Fruit fly (Drosophila melanogaster) whole organism, adult: ENCODE results near the gene Or7a.
A peak's percentile ranks its signal among the peaks of the same experiment; 100 is the strongest.

Experiments
- CG11617 ChIP-seq: fragments of 200-800 bp; sonication (Bioruptor generic); optimal IDR thresholded peaks from 2 replicates; lab custom pipeline; 2017; ENCODE audit warnings: mild to moderate bottlenecking, missing biosample characterization, missing genetic modification reagents, missing genetic modification characterization
- CG12768 ChIP-seq: fragments of 200-800 bp; sonication (Bioruptor generic); optimal IDR thresholded peaks from 2 replicates; lab custom pipeline; 2017; ENCODE audit warnings: missing biosample characterization, missing genetic modification characterization, mild to moderate bottlenecking, moderate library complexity, missing genetic modification reagents
- CG14711 ChIP-seq: fragments of 200-800 bp; sonication (Bioruptor generic); optimal IDR thresholded peaks from 2 replicates; lab custom pipeline; 2018; ENCODE audit warnings: missing biosample characterization, mild to moderate bottlenecking, missing genetic modification characterization, moderate library complexity
- CG1620 ChIP-seq: fragments of 200-800 bp; sonication (Bioruptor generic); optimal IDR thresholded peaks from 2 replicates; lab custom pipeline; 2016; ENCODE audit warnings: missing biosample characterization, missing genetic modification characterization
- CG33017 ChIP-seq: fragments of 200-800 bp; sonication (Bioruptor generic); optimal IDR thresholded peaks from 2 replicates; lab custom pipeline; 2018; ENCODE audit warnings: missing biosample characterization, mild to moderate bottlenecking, missing genetic modification characterization, moderate library complexity
- CG5204 ChIP-seq: fragments of 200-800 bp; sonication (Bioruptor generic); optimal IDR thresholded peaks from 2 replicates; lab custom pipeline; 2016; ENCODE audit warnings: missing biosample characterization, missing genetic modification characterization
- CG7045 ChIP-seq: fragments of 200-800 bp; sonication (Bioruptor generic); optimal IDR thresholded peaks from 2 replicates; lab custom pipeline; 2017; ENCODE audit warnings: missing biosample characterization, mild to moderate bottlenecking, missing genetic modification characterization
- CG7101 ChIP-seq: fragments of 200-800 bp; sonication (Bioruptor generic); optimal IDR thresholded peaks from 2 replicates; lab custom pipeline; 2018; ENCODE audit warnings: missing biosample characterization, mild to moderate bottlenecking, missing genetic modification characterization, moderate library complexity
- Clk ChIP-seq: fragments of 200-800 bp; sonication (Bioruptor generic); optimal IDR thresholded peaks from 2 replicates; lab custom pipeline; 2017; ENCODE audit warnings: missing biosample characterization, missing genetic modification characterization
- Crg-1 ChIP-seq: fragments of 200-800 bp; sonication (Bioruptor generic); optimal IDR thresholded peaks from 2 replicates; lab custom pipeline; 2016; ENCODE audit warnings: missing biosample characterization, missing genetic modification characterization
- Hr96 ChIP-seq: fragments of 200-800 bp; sonication (Bioruptor generic); optimal IDR thresholded peaks from 2 replicates; lab custom pipeline; 2016; ENCODE audit warnings: missing biosample characterization, missing genetic modification characterization
- Mnt ChIP-seq: fragments of 200-800 bp; sonication (Bioruptor generic); optimal IDR thresholded peaks from 2 replicates; lab custom pipeline; 2016; ENCODE audit warnings: missing biosample characterization, mild to moderate bottlenecking, missing genetic modification characterization
- bab1 ChIP-seq: fragments of 200-800 bp; sonication (Bioruptor generic); optimal IDR thresholded peaks from 3 replicates; lab custom pipeline; 2019; ENCODE audit warnings: missing biosample characterization, mild to moderate bottlenecking, missing genetic modification characterization, moderate library complexity
- cic ChIP-seq: fragments of 200-800 bp; sonication (Bioruptor generic); optimal IDR thresholded peaks from 2 replicates; lab custom pipeline; 2017; ENCODE audit warnings: missing biosample characterization, mild to moderate bottlenecking, missing genetic modification characterization, moderate library complexity
- cnc ChIP-seq, 2 experiments: fragments of >200 bp; optimal IDR thresholded peaks; 2 replicates each; lab custom pipeline; 2017
- kay ChIP-seq: fragments of 200-800 bp; sonication (Bioruptor generic); peaks from one replicate; lab custom pipeline; 2016; ENCODE audit warnings: missing biosample characterization, missing genetic modification characterization, borderline replicate concordance
- ovo ChIP-seq: fragments of 200-800 bp; sonication (Bioruptor generic); optimal IDR thresholded peaks from 2 replicates; lab custom pipeline; 2016; ENCODE audit warnings: missing biosample characterization, missing genetic modification characterization
- pad ChIP-seq: fragments of 200-800 bp; sonication (Bioruptor generic); optimal IDR thresholded peaks from 3 replicates; lab custom pipeline; 2017; ENCODE audit warnings: missing biosample characterization, missing genetic modification characterization, mild to moderate bottlenecking, moderate library complexity, missing genetic modification reagents
- tj ChIP-seq: fragments of 200-800 bp; sonication (Bioruptor generic); optimal IDR thresholded peaks from 3 replicates; lab custom pipeline; 2017; ENCODE audit warnings: missing biosample characterization, mild to moderate bottlenecking, missing genetic modification characterization, moderate library complexity
- toe ChIP-seq: fragments of 200-800 bp; sonication (Bioruptor generic); optimal IDR thresholded peaks from 2 replicates; lab custom pipeline; 2016; ENCODE audit warnings: missing biosample characterization, missing genetic modification characterization

The Or7a gene

DNA sequence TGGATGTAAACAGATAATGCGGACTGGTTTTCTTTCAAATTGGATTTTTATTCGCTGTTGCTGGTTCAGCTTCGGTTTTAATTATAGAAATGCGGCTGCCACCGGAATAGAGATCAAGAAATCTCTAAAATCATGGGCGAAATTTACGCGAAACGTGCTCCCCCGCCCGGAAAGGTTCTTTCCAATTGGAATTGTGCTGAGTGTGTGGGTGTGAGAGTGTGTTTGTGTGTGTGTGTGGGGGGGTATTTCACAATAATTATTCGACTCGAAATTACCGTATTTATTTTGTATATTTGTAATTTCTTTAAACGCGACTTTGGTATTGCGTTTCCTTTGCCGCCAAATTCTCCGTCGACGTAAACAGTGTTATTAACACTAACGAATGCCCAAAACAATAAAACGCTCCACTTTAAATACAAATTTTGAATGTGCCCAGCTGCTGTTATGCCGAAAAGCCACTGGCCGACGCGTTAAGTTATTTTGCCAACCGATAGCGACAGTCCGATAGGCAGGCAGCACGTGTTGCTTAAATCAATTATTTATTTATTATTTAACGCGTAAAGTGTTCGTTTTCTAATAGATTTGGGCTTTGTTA is 49.7 kb downstream of the Or7a start, which contains the start of gene Gclc:
Gene Gclc, minus strand, starts transcription at position 431 of the 595 bp plus-strand sequence.
- TF ChIP-seq CG7101 (tag; lab: Kevin White, UChicago) (no peak), CG14711 (tag; lab: Kevin White, UChicago) (no peak), pad (GFP tag; lab: Kevin White, UChicago) (no peak), CG7045 (GFP tag; lab: Kevin White, UChicago) (no peak), kay (GFP tag; lab: Kevin White, UChicago) (no peak), ovo (no peak), Clk (GFP tag; lab: Kevin White, UChicago) (no peak), Mnt (GFP tag; lab: Kevin White, UChicago) (peak; percentile 96), CG12768 (GFP tag; lab: Kevin White, UChicago) (no peak), CG5204 (no peak), cic (GFP tag; lab: Kevin White, UChicago) (peak; percentile 21), Crg-1 (GFP tag; lab: Kevin White, UChicago) (no peak), toe (GFP tag; lab: Kevin White, UChicago) (no peak), CG33017 (tag; lab: Kevin White, UChicago) (no peak), bab1 (GFP tag; lab: Kevin White, UChicago) (no peak), cnc (optimal IDR thresholded peaks at IDR 0.05; lab: Kevin White, UChicago) (no peak), CG1620 (GFP tag; lab: Kevin White, UChicago) (no peak), CG11617 (GFP tag; lab: Kevin White, UChicago) (peak; percentile 21), tj (GFP tag; lab: Kevin White, UChicago) (peak; percentile 11), Hr96 (GFP tag; lab: Kevin White, UChicago) (no peak)

DNA sequence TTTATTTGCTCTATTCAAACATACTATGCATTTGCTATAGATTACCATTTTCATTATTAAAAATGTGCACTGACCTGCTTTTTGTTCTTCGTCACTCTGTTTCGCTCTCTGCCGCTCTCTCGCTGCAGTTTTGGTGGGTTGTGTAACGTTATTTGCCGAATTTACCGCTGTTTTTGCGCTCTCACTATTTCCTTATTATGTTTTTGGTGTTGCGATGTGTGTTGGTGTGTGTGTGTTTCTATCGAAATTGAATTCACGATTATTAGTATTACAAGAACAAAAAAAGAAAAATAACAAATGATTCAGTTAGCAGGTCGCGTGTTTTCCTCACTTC is 50.2 kb downstream of the Or7a start:
- TF ChIP-seq ovo (peak; percentile 2), CG11617 (GFP tag; lab: Kevin White, UChicago) (no peak), CG1620 (GFP tag; lab: Kevin White, UChicago) (no peak), CG5204 (no peak), cnc (optimal IDR thresholded peaks at IDR 0.05; lab: Kevin White, UChicago) (no peak), CG14711 (tag; lab: Kevin White, UChicago) (no peak), kay (GFP tag; lab: Kevin White, UChicago) (no peak), Hr96 (GFP tag; lab: Kevin White, UChicago) (no peak), Mnt (GFP tag; lab: Kevin White, UChicago) (no peak), pad (GFP tag; lab: Kevin White, UChicago) (peak; percentile 37)

DNA sequence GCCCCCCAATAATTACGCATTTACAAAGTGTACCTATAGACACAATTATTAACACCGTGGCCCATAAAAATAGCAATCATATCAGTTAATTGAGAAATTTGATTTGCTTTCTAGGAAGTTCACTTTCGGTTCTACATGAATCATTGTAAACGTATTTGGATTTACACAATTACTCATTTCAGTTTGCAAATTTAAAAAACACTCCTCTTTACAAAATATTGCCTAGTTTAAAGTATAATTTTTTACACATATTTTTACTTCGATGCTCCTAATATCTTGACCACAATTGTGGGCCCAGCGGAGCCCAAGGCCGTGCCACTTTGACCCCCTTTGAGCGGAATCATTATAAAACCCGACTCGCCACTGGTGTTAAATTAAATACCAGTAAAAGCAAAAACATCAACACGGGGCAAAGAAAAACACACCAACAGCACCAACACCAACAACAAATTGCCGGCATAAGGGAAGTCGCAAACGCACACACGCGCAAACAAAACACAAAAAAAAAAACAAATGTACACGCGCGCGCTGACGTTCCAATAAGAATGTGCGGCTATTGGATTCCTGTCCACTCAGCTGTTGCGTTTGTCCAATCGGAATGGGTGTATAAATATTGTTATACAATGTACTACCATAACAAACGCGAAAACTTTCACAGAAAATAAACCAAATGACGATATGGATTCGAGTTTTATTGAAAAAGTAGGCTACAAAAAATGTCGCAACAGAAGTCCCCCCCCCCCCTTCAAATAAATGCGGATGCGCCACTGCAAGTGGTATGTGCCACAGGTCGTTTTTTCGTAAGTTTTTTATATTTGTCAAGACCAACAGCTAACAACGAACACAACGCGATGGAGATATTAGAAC is 50.8 kb downstream of the Or7a start:
- TF ChIP-seq CG5204 (peak; percentile 70), CG12768 (GFP tag; lab: Kevin White, UChicago) (peak; percentile 62), CG11617 (GFP tag; lab: Kevin White, UChicago) (peak; percentile 64), ovo (peak; percentile 1), cic (GFP tag; lab: Kevin White, UChicago) (no peak), CG7101 (tag; lab: Kevin White, UChicago) (peak; percentile 80), Clk (GFP tag; lab: Kevin White, UChicago) (peak; percentile 25), Mnt (GFP tag; lab: Kevin White, UChicago) (peak; percentile 46), cnc (optimal IDR thresholded peaks at IDR 0.05; lab: Kevin White, UChicago) (no peak), Crg-1 (GFP tag; lab: Kevin White, UChicago) (no peak), Hr96 (GFP tag; lab: Kevin White, UChicago) (no peak), CG1620 (GFP tag; lab: Kevin White, UChicago) (peak; percentile 21), bab1 (GFP tag; lab: Kevin White, UChicago) (peak; percentile 57), tj (GFP tag; lab: Kevin White, UChicago) (peak; percentile 73), CG7045 (GFP tag; lab: Kevin White, UChicago) (peak; percentile 60), CG14711 (tag; lab: Kevin White, UChicago) (peak; percentile 62), pad (GFP tag; lab: Kevin White, UChicago) (peak; percentile 20), CG33017 (tag; lab: Kevin White, UChicago) (peak; percentile 62), kay (GFP tag; lab: Kevin White, UChicago) (no peak), toe (GFP tag; lab: Kevin White, UChicago) (peak; percentile 45)
